Worm (Caenorhabditis elegans) whole organism, late embryonic: Measurements from ENCODE around the gene ttbk-8.2.

Experiments
- C08G9.2 ChIP-seq: sonication (generic microtip); optimal IDR thresholded peaks from 2 replicates; lab custom pipeline; 2016; ENCODE audit warnings: mild to moderate bottlenecking, missing genetic modification characterization, moderate library complexity, missing compliant biosample characterization
- K02D7.2 ChIP-seq: sonication (generic microtip); optimal IDR thresholded peaks from 2 replicates; lab custom pipeline; 2017; ENCODE audit warnings: mild to moderate bottlenecking, missing genetic modification characterization, missing compliant biosample characterization
- T23F11.4 ChIP-seq: fragments of 200-800 bp; sonication (Bioruptor generic); optimal IDR thresholded peaks from 2 replicates; lab custom pipeline; 2018; ENCODE audit warnings: mild to moderate bottlenecking, missing genetic modification characterization, missing compliant biosample characterization
- ama-1 ChIP-seq: fragments of 150-350 bp; optimal IDR thresholded peaks from 2 replicates; lab custom pipeline; 2014
- ceh-14 ChIP-seq: sonication (generic microtip); optimal IDR thresholded peaks from 2 replicates; lab custom pipeline; 2016; ENCODE audit warnings: missing genotype, missing genetic modification characterization, missing compliant biosample characterization
- ceh-18 ChIP-seq: sonication (generic microtip); optimal IDR thresholded peaks from 2 replicates; lab custom pipeline; 2016; ENCODE audit warnings: missing genetic modification characterization, missing compliant biosample characterization
- ceh-19 ChIP-seq: fragments of 200-800 bp; sonication (Bioruptor generic); optimal IDR thresholded peaks from 2 replicates; lab custom pipeline; 2018; ENCODE audit warnings: mild to moderate bottlenecking, missing genetic modification characterization, missing compliant biosample characterization
- ceh-2 ChIP-seq: sonication (generic microtip); optimal IDR thresholded peaks from 2 replicates; lab custom pipeline; 2016; ENCODE audit warnings: missing genotype, missing genetic modification characterization, missing compliant biosample characterization
- ceh-24 ChIP-seq: sonication (generic microtip); optimal IDR thresholded peaks from 2 replicates; lab custom pipeline; 2016; ENCODE audit warnings: mild to moderate bottlenecking, missing genetic modification characterization, missing compliant biosample characterization
- ceh-30 ChIP-seq: fragments of 150-350 bp; optimal IDR thresholded peaks from 2 replicates; lab custom pipeline; 2014; ENCODE audit warnings: missing biosample characterization, missing genetic modification characterization
- ceh-48 ChIP-seq: sonication (generic microtip); optimal IDR thresholded peaks from 2 replicates; lab custom pipeline; 2016; ENCODE audit warnings: missing genetic modification characterization, inconsistent platforms, missing compliant biosample characterization
- ceh-6 ChIP-seq: fragments of 200-800 bp; sonication (Bioruptor generic); optimal IDR thresholded peaks from 2 replicates; lab custom pipeline; 2018; ENCODE audit warnings: mild to moderate bottlenecking, missing genetic modification characterization, missing compliant biosample characterization
- ceh-9 ChIP-seq: sonication (generic microtip); optimal IDR thresholded peaks from 2 replicates; lab custom pipeline; 2016; ENCODE audit warnings: mild to moderate bottlenecking, missing genetic modification characterization, inconsistent platforms, missing compliant biosample characterization
- che-1 ChIP-seq: sonication (generic microtip); optimal IDR thresholded peaks from 2 replicates; lab custom pipeline; 2016; ENCODE audit warnings: mild to moderate bottlenecking, missing genetic modification characterization, missing compliant biosample characterization
- dmd-4 ChIP-seq: sonication (generic microtip); optimal IDR thresholded peaks from 2 replicates; lab custom pipeline; 2016; ENCODE audit warnings: borderline replicate concordance, missing genetic modification characterization, missing compliant biosample characterization
- dve-1 ChIP-seq: sonication (generic microtip); optimal IDR thresholded peaks from 2 replicates; lab custom pipeline; 2017; ENCODE audit warnings: antibody characterized with exemption, mild to moderate bottlenecking, missing genetic modification characterization, missing compliant biosample characterization
- elt-2 ChIP-seq: sonication (generic microtip); optimal IDR thresholded peaks from 2 replicates; lab custom pipeline; 2016; ENCODE audit warnings: missing genetic modification reagents, missing genetic modification characterization, missing compliant biosample characterization
- elt-4 ChIP-seq: sonication (generic microtip); optimal IDR thresholded peaks from 2 replicates; lab custom pipeline; 2016; ENCODE audit warnings: missing genetic modification characterization, missing compliant biosample characterization
- ets-4 ChIP-seq: sonication (generic microtip); optimal IDR thresholded peaks from 2 replicates; lab custom pipeline; 2016; ENCODE audit warnings: missing genetic modification characterization, missing compliant biosample characterization
- fkh-6 ChIP-seq: sonication (generic microtip); optimal IDR thresholded peaks from 2 replicates; lab custom pipeline; 2016; ENCODE audit warnings: missing genetic modification characterization, missing compliant biosample characterization
- gmeb-2 ChIP-seq: sonication (generic microtip); optimal IDR thresholded peaks from 2 replicates; lab custom pipeline; 2016; ENCODE audit warnings: missing genetic modification characterization, inconsistent platforms, missing compliant biosample characterization
- lim-6 ChIP-seq: sonication (generic microtip); optimal IDR thresholded peaks from 2 replicates; lab custom pipeline; 2016; ENCODE audit warnings: missing genetic modification characterization, missing compliant biosample characterization
- madf-2 ChIP-seq: sonication (generic microtip); optimal IDR thresholded peaks from 2 replicates; lab custom pipeline; 2017; ENCODE audit warnings: missing genetic modification characterization, missing compliant biosample characterization
- mec-3 ChIP-seq: sonication (generic microtip); optimal IDR thresholded peaks from 2 replicates; lab custom pipeline; 2016; ENCODE audit warnings: borderline replicate concordance, missing genetic modification characterization, missing compliant biosample characterization
- pag-3 ChIP-seq: sonication (generic microtip); optimal IDR thresholded peaks from 2 replicates; lab custom pipeline; 2016; ENCODE audit warnings: missing compliant biosample characterization, missing genetic modification characterization, borderline replicate concordance
- pha-4 ChIP-seq: fragments of 150-350 bp; optimal IDR thresholded peaks from 2 replicates; lab custom pipeline; 2018; ENCODE audit warnings: missing biosample characterization, missing genetic modification reagents, missing genetic modification characterization
- pros-1 ChIP-seq: fragments of 150-350 bp; optimal IDR thresholded peaks from 2 replicates; lab custom pipeline; 2014; ENCODE audit warnings: missing biosample characterization, missing genetic modification reagents, missing genetic modification characterization
- syd-9 ChIP-seq: sonication (generic microtip); optimal IDR thresholded peaks from 2 replicates; lab custom pipeline; 2016; ENCODE audit warnings: mild to moderate bottlenecking, missing genetic modification characterization, moderate library complexity, missing compliant biosample characterization
- tbx-2 ChIP-seq: sonication (generic microtip); optimal IDR thresholded peaks from 2 replicates; lab custom pipeline; 2016; ENCODE audit warnings: missing genetic modification characterization, missing compliant biosample characterization
- unc-3 ChIP-seq, 2 experiments: fragments of 200-800 bp in 1 of 2; sonication (Bioruptor generic) in 1 of 2; sonication (generic microtip) in 1 of 2; conservative IDR thresholded peaks in 1 of 2; optimal IDR thresholded peaks in 1 of 2; 2 replicates each; pipeline versions ENCODE4 v1.3.6 to Lab custom; 2016 to 2022; ENCODE audit warnings: missing compliant biosample characterization in 2 of 2, missing genetic modification characterization in 2 of 2, missing genetic modification reagents in 1 of 2
- unc-42 ChIP-seq: sonication (generic microtip); optimal IDR thresholded peaks from 2 replicates; lab custom pipeline; 2016; ENCODE audit warnings: missing genotype, missing genetic modification characterization, missing compliant biosample characterization
- unc-86 ChIP-seq: sonication (generic microtip); optimal IDR thresholded peaks from 2 replicates; lab custom pipeline; 2016; ENCODE audit warnings: missing genetic modification characterization, missing compliant biosample characterization

The ttbk-8.2 gene

DNA sequence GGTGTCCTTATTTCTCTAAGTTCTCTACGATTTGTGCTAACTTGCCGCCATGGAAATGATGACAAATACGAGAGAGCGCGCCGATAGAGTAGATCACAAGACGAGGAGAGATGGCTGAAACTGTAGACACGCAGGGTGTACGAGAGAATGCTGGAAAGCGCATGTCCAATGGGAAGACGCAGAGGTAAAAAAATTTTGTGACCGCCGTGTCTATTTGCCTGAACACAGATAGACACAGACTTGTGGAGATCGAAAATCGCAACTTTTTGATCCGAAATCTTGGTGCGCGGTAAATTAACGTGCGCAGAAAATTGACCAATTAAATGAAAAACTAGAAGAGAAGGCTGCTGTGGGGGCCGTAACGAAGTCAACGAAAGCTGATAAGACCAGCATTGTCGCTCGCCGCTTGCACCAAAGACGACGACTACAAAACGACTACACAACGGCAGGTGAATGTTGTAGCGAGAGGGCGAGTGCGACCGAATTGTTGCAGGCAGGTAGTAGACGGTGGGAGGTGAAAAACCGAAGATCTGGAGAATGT lies 25.5 kb downstream of the ttbk-8.2 start (continued):
- peak; percentile 25 for TF ChIP-seq unc-42
- no peak for TF ChIP-seq mec-3 (tag; lab: Kevin White, UChicago)
- TF ChIP-seq ceh-18 (tag; lab: Kevin White, UChicago) = peak; percentile 71
- TF ChIP-seq dve-1 (tag; lab: Kevin White, UChicago) = peak; percentile 35
- peak; percentile 91 for TF ChIP-seq ceh-30

DNA sequence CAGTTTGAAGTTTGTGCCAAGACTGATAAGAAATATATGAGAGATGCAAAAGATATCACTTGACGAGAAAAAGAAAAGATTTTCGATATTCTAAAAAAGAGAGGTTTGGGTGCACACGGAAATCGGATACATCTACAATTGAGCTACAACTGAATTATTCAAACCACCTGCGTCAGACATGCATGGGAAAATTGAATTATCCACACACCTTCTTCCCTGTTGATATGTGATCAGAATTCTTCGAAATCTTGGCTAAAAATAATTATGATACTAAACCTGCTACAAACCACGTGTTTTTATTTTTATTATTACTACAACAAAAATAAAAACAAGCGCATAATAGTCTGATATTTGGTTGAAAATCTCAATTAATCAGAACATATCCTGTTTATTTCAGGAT lies 26.5 kb downstream of the ttbk-8.2 start:
- TF ChIP-seq elt-4 (tag; lab: Kevin White, UChicago) (no peak), ceh-14 (tag; lab: Kevin White, UChicago) (no peak), pha-4 (no peak), pag-3 (tag; lab: Kevin White, UChicago) (no peak), ceh-9 (no peak), ceh-19 (GFP tag; lab: Kevin White, UChicago) (no peak), madf-2 (tag; lab: Kevin White, UChicago) (no peak), ets-4 (tag; lab: Kevin White, UChicago) (no peak), unc-86 (tag; lab: Kevin White, UChicago) (no peak), che-1 (tag; lab: Kevin White, UChicago) (no peak), ceh-48 (tag; lab: Kevin White, UChicago) (no peak), syd-9 (no peak), ama-1 (no peak), gmeb-2 (tag; lab: Kevin White, UChicago) (no peak)

DNA sequence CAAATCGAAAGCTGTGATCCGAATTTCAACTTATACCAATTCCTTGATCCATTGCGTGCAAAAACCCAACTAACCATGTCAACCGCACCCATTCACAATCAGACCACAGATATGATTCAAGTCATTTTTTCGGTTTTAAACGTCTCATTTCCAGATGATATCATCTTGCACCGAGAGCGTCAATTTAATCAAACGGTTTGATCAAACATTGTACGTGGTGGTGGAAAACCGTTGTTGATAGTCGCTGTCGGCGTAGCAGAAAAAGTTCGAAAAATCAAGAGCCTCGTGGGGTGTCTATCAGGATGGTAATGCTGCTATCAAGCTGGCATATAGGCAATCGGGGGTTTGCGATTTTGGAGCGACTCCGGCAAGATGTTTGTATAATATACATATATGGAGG lies 27.2 kb downstream of the ttbk-8.2 start:
- TF ChIP-seq ceh-48 (tag; lab: Kevin White, UChicago) = no peak
- TF ChIP-seq che-1 (tag; lab: Kevin White, UChicago) = no peak
- TF ChIP-seq C08G9.2 (tag; lab: Kevin White, UChicago) = no peak
- no peak for TF ChIP-seq madf-2 (tag; lab: Kevin White, UChicago)
- no peak for TF ChIP-seq ceh-30
- TF ChIP-seq pros-1 (tag; lab: Kevin White, UChicago) = no peak
- TF ChIP-seq ceh-6 = no peak
- TF ChIP-seq mec-3 (tag; lab: Kevin White, UChicago) = no peak
- no peak for TF ChIP-seq T23F11.4 (GFP tag; lab: Kevin White, UChicago)
- no peak for TF ChIP-seq tbx-2 (tag; lab: Kevin White, UChicago)
- no peak for TF ChIP-seq ets-4 (tag; lab: Kevin White, UChicago)
- no peak for TF ChIP-seq fkh-6 (tag; lab: Kevin White, UChicago)
- TF ChIP-seq ceh-24 (tag; lab: Kevin White, UChicago) = no peak
- TF ChIP-seq lim-6 = no peak
- no peak for TF ChIP-seq unc-3 (GFP tag; conservative IDR thresholded peaks at IDR 0.05; lab: Robert Waterston, UW)
- TF ChIP-seq unc-3 (tag; optimal IDR thresholded peaks at IDR 0.05; lab: Kevin White, UChicago) = no peak
- no peak for TF ChIP-seq ama-1

DNA sequence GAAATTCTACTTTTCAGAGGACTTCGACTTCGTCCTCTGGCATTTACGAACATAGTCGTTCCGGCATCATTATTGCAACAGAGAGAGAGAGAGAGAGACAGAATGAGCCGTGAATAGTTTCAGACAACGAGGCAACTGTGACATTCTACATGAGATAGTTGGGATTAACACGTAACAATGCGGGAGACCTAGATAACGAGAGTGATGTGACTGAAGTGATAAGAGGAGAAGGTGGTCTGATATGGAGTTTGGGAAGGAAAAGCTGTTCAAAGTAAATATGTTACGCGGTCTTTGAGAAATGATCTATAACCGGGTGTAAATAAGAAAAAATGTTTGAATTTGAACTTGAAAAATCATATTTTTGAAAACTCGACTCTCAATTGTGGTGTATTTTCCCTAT lies 27.7 kb downstream of the ttbk-8.2 start:
- TF ChIP-seq lim-6 = no peak
- peak; percentile 75 for TF ChIP-seq elt-2 (tag; lab: Kevin White, UChicago)

- no peak for TF ChIP-seq ceh-9
- no peak for TF ChIP-seq syd-9
- no peak for TF ChIP-seq elt-4 (tag; lab: Kevin White, UChicago)
- no peak for TF ChIP-seq mec-3 (tag; lab: Kevin White, UChicago)
- TF ChIP-seq dmd-4 (tag; lab: Kevin White, UChicago) = no peak
- TF ChIP-seq dve-1 (tag; lab: Kevin White, UChicago) = no peak
- no peak for TF ChIP-seq fkh-6 (tag; lab: Kevin White, UChicago)
- TF ChIP-seq ceh-2 (tag; lab: Kevin White, UChicago) = no peak
- TF ChIP-seq ceh-18 (tag; lab: Kevin White, UChicago) = no peak
- TF ChIP-seq ama-1 = no peak
- TF ChIP-seq unc-86 (tag; lab: Kevin White, UChicago) = no peak
- TF ChIP-seq lim-6 = no peak
- TF ChIP-seq K02D7.2 (tag; lab: Kevin White, UChicago) = no peak
Observed at ce11 chrIV:5660239-5660638, 28.5 kb downstream of the ttbk-8.2 start, which contains the start of gene skn-1. Gene skn-1, minus strand, starts transcription at chrIV:5660384.
